Fruit fly (Drosophila melanogaster) whole organism: Measurements from ENCODE around the gene CG6409.

Experiments used
- CG8478 ChIP-seq: fragments of >200 bp; optimal IDR thresholded peaks from 2 replicates; lab custom pipeline; 2018; ENCODE audit warnings: inconsistent platforms
- Dll ChIP-seq: fragments of >200 bp; optimal IDR thresholded peaks from 2 replicates; lab custom pipeline; 2017
- EcR ChIP-seq, 2 experiments: fragments of >200 bp; optimal IDR thresholded peaks; 2 replicates each; lab custom pipeline; 2017; ENCODE audit warnings: missing biosample characterization in 2 of 2, missing genetic modification characterization in 2 of 2, missing genetic modification reagents in 2 of 2
- pan ChIP-seq: fragments of >200 bp; optimal IDR thresholded peaks from 2 replicates; lab custom pipeline; 2017
- psq ChIP-seq: fragments of >200 bp; optimal IDR thresholded peaks from 2 replicates; lab custom pipeline; 2017
- usp ChIP-seq: fragments of >200 bp; optimal IDR thresholded peaks from 2 replicates; lab custom pipeline; 2017; ENCODE audit warnings: missing biosample characterization, missing genetic modification characterization, mixed read lengths

CG6409 gene

DNA sequence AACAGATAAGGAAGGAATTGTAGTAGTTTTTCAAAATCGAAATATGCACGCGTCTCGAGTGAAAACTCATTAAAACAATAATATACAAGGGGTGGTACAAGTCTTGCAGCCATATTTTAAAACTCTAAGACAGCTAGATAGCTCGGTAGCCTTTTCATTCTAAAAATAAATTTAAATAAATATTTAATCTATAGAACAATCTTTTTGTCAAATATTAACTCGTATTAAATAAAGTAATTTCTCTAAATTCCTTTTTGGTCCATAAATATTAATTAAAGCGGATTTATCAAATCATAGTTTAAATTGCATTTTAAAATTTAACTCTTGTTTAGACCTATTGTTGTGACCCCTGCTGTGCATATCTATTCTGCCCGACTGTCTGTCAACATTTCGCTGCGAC lies 38.9 kb downstream of the CG6409 start:
- TF ChIP-seq psq (lab: Kevin White, UChicago) (no peak), pan (lab: Kevin White, UChicago) (no peak), Dll (lab: Kevin White, UChicago) (no peak), CG8478 (lab: Kevin White, UChicago) (no peak), EcR (GFP tag; optimal IDR thresholded peaks at IDR 0.05; lab: Kevin White, UChicago) (no peak), usp (GFP tag; lab: Kevin White, UChicago) (no peak)

DNA sequence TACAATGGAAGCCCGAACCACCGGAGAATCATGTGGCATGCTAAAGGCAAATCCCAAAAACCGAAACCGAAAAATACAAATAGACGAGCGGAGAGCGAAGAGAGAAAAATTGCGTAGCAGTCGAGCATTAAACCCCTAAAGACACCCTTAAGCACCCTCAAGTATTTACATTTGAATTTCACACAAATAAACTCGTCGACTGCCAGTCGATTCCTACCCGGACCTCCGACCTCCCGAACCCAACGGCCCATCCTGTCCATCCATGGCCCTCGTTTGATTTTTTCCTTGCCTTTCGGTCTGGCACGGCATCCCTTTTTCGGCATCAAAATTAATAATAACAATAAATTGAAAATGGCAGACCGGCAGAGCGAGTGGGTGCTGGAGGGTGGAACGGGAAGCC lies 39.4 kb downstream of the CG6409 start:
- TF ChIP-seq usp (GFP tag; lab: Kevin White, UChicago) = no peak

DNA sequence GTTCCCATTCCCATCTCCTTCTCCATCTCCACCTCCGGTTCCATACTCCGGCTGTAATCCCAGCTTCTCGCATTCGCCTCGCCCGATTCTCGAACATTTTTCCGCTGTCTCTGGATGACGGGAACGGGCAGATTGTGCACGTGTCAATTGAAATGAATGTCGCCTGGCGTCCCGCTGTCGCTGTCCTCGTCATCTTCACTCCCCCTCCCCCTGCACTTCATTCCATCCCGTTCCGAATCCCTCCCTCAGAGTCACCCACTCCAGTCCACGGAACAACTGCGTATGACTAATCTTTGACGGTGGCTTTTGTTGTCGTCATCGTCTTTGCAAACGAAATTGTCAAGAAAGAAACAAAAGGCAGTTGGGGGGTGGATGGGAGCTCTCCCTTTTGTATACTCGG lies 40.3 kb downstream of the CG6409 start:
- TF ChIP-seq Dll (lab: Kevin White, UChicago) = no peak
- no peak for TF ChIP-seq usp (GFP tag; lab: Kevin White, UChicago)
- TF ChIP-seq CG8478 (lab: Kevin White, UChicago) = no peak
- TF ChIP-seq psq (lab: Kevin White, UChicago) = no peak
- no peak for TF ChIP-seq pan (lab: Kevin White, UChicago)
- TF ChIP-seq EcR (GFP tag; optimal IDR thresholded peaks at IDR 0.05; lab: Kevin White, UChicago) = no peak

DNA sequence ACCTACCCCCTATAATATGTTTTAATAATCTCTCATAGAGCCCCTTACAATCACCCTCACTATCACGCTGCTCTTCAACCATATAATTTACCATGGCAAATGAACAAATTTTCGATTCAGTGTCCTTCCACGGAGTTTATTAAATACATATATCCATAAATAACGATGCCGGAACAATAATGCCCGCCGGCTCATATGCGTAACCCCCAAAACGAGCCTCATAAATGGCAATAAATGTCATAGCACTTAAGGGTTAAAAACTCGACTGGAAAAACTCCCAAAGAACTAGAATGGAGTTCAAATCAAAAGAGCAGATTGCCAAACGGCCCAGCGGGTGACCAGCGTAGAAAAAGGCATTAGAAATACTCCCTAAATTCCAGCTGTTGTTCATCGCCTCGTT lies 41.3 kb downstream of the CG6409 start:
- TF ChIP-seq pan (lab: Kevin White, UChicago) (no peak), psq (lab: Kevin White, UChicago) (no peak), Dll (lab: Kevin White, UChicago) (no peak), usp (GFP tag; lab: Kevin White, UChicago) (no peak), EcR (GFP tag; optimal IDR thresholded peaks at IDR 0.05; lab: Kevin White, UChicago) (no peak), CG8478 (lab: Kevin White, UChicago) (no peak)

DNA sequence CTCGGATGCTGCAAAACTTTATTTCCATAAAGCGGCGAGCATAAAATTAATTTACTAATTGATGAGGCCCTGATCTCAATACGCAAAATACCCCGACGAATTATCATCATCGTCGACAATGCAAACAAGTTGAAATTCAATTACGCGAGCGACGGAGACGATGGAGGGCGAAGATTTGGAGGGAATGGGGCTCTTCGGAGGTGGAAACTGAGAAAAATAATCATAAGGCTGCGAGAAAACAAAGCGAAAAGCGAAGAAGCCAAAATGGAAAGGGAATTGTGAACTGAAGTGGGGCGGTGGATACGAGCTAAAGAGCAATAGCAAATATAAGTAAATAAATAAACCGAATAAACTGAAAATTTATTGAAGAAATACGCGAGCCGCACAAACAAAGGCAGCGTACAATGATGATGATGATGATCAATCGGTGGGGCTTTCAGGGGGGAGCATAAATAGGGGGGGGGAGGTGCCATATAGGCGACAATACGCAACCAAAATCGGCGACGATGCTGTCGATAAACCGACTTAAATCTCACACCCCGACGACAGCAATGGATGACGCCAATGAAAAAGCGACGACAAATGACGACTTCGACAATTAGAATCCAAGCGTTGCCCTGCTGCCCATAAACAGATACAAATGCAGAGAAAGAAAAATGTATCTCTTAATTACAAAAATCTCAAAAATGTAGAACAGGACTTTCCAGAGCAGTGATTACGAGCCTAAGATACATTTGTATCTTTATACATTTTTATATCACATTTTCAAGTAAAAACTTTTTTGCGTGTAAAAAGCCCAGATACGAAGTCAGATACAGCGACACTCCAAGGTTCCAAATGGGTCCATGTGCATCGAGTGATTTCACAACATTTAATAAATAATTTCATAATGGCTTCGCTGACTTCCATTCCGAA lies 44.1 kb downstream of the CG6409 start:
- no peak for TF ChIP-seq Dll (lab: Kevin White, UChicago)
- TF ChIP-seq CG8478 (lab: Kevin White, UChicago) = no peak
- no peak for TF ChIP-seq EcR (GFP tag; optimal IDR thresholded peaks at IDR 0.05; lab: Kevin White, UChicago)
- no peak for TF ChIP-seq psq (lab: Kevin White, UChicago)
- TF ChIP-seq usp (GFP tag; lab: Kevin White, UChicago) = no peak
- no peak for TF ChIP-seq pan (lab: Kevin White, UChicago)

DNA sequence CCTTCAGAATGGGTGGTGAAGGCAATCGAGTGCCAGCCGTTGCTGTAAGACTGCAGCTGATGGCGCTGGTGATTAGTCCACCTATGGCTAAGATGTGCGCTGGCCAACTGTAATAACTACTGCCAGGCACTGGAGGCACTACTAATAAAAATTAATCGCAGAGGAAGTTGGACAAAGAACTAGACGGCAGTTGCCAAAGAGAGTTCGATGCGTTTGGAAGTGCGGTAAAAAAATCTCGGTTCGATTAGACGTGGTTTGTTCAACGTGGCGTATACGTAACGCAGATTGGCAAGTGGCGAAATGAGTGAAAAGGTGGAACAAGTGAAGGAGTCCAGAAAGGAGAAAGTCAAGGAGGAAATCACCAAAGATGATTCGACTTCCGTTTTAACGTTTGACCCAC lies 47.0 kb downstream of the CG6409 start, which contains the start of gene tna:
TSS of gene tna (plus strand) at position 301 of the 400 bp plus-strand sequence.
- TF ChIP-seq psq (lab: Kevin White, UChicago) = no peak

DNA sequence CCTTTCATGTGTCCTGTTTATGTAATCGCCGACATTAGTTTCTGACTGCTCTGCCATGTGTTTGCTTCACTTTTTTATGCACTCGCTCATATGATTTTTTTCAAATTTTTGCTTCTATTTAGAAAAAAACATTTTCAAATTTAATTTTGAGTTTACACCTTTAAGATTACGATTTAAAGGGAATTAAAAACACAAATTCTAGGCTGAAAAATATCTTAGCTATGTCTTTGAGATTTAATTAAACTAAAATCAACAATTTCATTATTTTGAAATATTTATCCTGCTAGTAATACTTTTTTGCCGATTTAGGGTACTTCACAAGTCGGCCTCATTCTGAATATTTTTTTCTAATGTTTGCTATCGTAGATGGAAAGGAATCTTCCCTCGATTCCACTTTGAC lies 49.0 kb downstream of the CG6409 start:
- TF ChIP-seq Dll (lab: Kevin White, UChicago) (no peak), psq (lab: Kevin White, UChicago) (no peak), pan (lab: Kevin White, UChicago) (no peak), usp (GFP tag; lab: Kevin White, UChicago) (no peak), EcR (GFP tag; optimal IDR thresholded peaks at IDR 0.05; lab: Kevin White, UChicago) (no peak), CG8478 (lab: Kevin White, UChicago) (no peak)
